Worm (Caenorhabditis elegans): ENCODE measurements around the gene sdz-12.

- no peak for TF ChIP-seq F44E2.7 (GFP tag; IDR thresholded peaks at IDR 0.05)
- no peak for TF ChIP-seq gei-8 (GFP tag; optimal IDR thresholded peaks at IDR 0.05)
- no peak for TF ChIP-seq hmg-1.1 (GFP tag; IDR thresholded peaks at IDR 0.05)
- no peak for TF ChIP-seq F49E8.2 (tag; optimal IDR thresholded peaks at IDR 0.05; ENCODE audit: borderline replicate concordance)
- TF ChIP-seq nhr-25 (tag; optimal IDR thresholded peaks at IDR 0.05; ENCODE audit: borderline replicate concordance, insufficient read depth) = no peak
- no peak for TF ChIP-seq nhr-237 (tag; optimal IDR thresholded peaks at IDR 0.05)
- TF ChIP-seq fos-1 (tag; optimal IDR thresholded peaks at IDR 0.05) = no peak
- TF ChIP-seq php-3 (GFP tag; IDR thresholded peaks at IDR 0.05) = no peak
- no peak for TF ChIP-seq nhr-76 (tag; optimal IDR thresholded peaks at IDR 0.05)
- TF ChIP-seq lin-13 (GFP tag; optimal IDR thresholded peaks at IDR 0.05) = no peak
- no peak for TF ChIP-seq lin-39 (tag; optimal IDR thresholded peaks at IDR 0.05)
- no peak for TF ChIP-seq mxl-3 (GFP tag; optimal IDR thresholded peaks at IDR 0.05)
- TF ChIP-seq nhr-6 (tag; optimal IDR thresholded peaks at IDR 0.05) = no peak
Measured at ce11 chrII:3739647-3740046, 8.0 kb upstream of the sdz-12 start, which contains the start of gene F12E12.2.

Measured in whole organism, L4 larva.